Fruit fly (Drosophila melanogaster): ENCODE results near the gene Fer1HCH.

Fer1HCH gene

dm6 chr3R:30424993-30425392 is 37.0 kb upstream of the Fer1HCH start, which contains the start of gene CG15536 (continued):
- TF ChIP-seq Eip74EF (GFP tag; optimal IDR thresholded peaks at IDR 0.05), result no peak
- no peak for TF ChIP-seq Drgx (GFP tag; IDR thresholded peaks at IDR 0.05)
- 0 out of 3 replicates have a peak, but pooled peaks have one; percentile 12 for TF ChIP-seq Opbp (GFP tag; IDR thresholded peaks at IDR 0.05; ENCODE audit: partially characterized antibody)
- no peak for TF ChIP-seq Myb (GFP tag; optimal IDR thresholded peaks at IDR 0.05)
- TF ChIP-seq Pdp1 (GFP tag; optimal IDR thresholded peaks at IDR 0.05), result peak in 1 of 2 experiments; percentile 22
- TF ChIP-seq B-H2 (GFP tag; optimal IDR thresholded peaks at IDR 0.05), result peak; percentile 21
- peak; percentile 0 for TF ChIP-seq NfI (GFP tag; optimal IDR thresholded peaks at IDR 0.05)
- TF ChIP-seq GATAe (GFP tag; conservative IDR thresholded peaks at IDR 0.05), result no peak
- TF ChIP-seq CG18262 (tag; optimal IDR thresholded peaks at IDR 0.05), result no peak
- TF ChIP-seq btn (GFP tag; optimal IDR thresholded peaks at IDR 0.05), result no peak
- TF ChIP-seq CG42726 (GFP tag; IDR thresholded peaks at IDR 0.05; ENCODE audit: partially characterized antibody), result peak; percentile 58; the same call in 1 of the 2 replicates
- peak; percentile 71; the same call in 2 of the 4 replicates for TF ChIP-seq chinmo (GFP tag; IDR thresholded peaks at IDR 0.05; ENCODE audit: partially characterized antibody)
- peak; percentile 17 for TF ChIP-seq sug (tag; optimal IDR thresholded peaks at IDR 0.05)
- TF ChIP-seq vnd (GFP tag; IDR thresholded peaks at IDR 0.05; ENCODE audit: partially characterized antibody), result peak; percentile 58
- TF ChIP-seq insv (GFP tag; optimal IDR thresholded peaks at IDR 0.05), result peak in 1 of 2 experiments; percentile 24
- no peak for TF ChIP-seq CG2875 (GFP tag; optimal IDR thresholded peaks at IDR 0.05)
- peak; percentile 46; the same call in 1 of the 2 replicates for TF ChIP-seq ato (GFP tag; IDR thresholded peaks at IDR 0.05; ENCODE audit: partially characterized antibody)
- peak; percentile 71 for TF ChIP-seq amos (GFP tag; IDR thresholded peaks at IDR 0.05; ENCODE audit: partially characterized antibody)
- TF ChIP-seq CG3995 (GFP tag; optimal IDR thresholded peaks at IDR 0.05), result peak; percentile 6
- peak; percentile 28 for TF ChIP-seq nmo (GFP tag; optimal IDR thresholded peaks at IDR 0.05)
- peak; percentile 95 to 99 for TF ChIP-seq crp (GFP tag; optimal IDR thresholded peaks at IDR 0.05)
- TF ChIP-seq CG1233 (GFP tag; optimal IDR thresholded peaks at IDR 0.05), result no peak
- peak; percentile 47 for TF ChIP-seq trem (tag; optimal IDR thresholded peaks at IDR 0.05)
- TF ChIP-seq hb (GFP tag; IDR thresholded peaks at IDR 0.05; ENCODE audit: partially characterized antibody), result 0 out of 3 replicates have a peak, but pooled peaks have one; percentile 44
- TF ChIP-seq sna (GFP tag; IDR thresholded peaks at IDR 0.05; ENCODE audit: partially characterized antibody), result peak; percentile 49; the same call in 1 of the 2 replicates
- TF ChIP-seq inv (GFP tag; IDR thresholded peaks at IDR 0.05; ENCODE audit: partially characterized antibody), result peak; percentile 35
- peak; percentile 64 for TF ChIP-seq unc-4 (GFP tag; IDR thresholded peaks at IDR 0.05; ENCODE audit: partially characterized antibody)
- no peak for TF ChIP-seq CG10565 (GFP tag; optimal IDR thresholded peaks at IDR 0.05)
- TF ChIP-seq org-1 (GFP tag; optimal IDR thresholded peaks at IDR 0.05), result no peak
- no peak for TF ChIP-seq toy (GFP tag; IDR thresholded peaks at IDR 0.05)
- peak; percentile 47; the same call in 2 of the 3 replicates for TF ChIP-seq knrl (GFP tag; IDR thresholded peaks at IDR 0.05; ENCODE audit: partially characterized antibody)
- TF ChIP-seq Ravus (GFP tag; IDR thresholded peaks at IDR 0.05), result no peak
- no peak for TF ChIP-seq CG8924 (tag; optimal IDR thresholded peaks at IDR 0.05)
- TF ChIP-seq Doc3 (GFP tag; IDR thresholded peaks at IDR 0.05; ENCODE audit: partially characterized antibody), result peak; percentile 47; the same call in 2 of the 3 replicates
- TF ChIP-seq CG4617 (GFP tag; optimal IDR thresholded peaks at IDR 0.05; ENCODE audit: borderline replicate concordance), result peak; percentile 21
- no peak for TF ChIP-seq emc (GFP tag; optimal IDR thresholded peaks at IDR 0.05)
- peak; percentile 13 for TF ChIP-seq PHDP (tag; optimal IDR thresholded peaks at IDR 0.05)
- no peak for TF ChIP-seq Mrtf (GFP tag; IDR thresholded peaks at IDR 0.05)
- peak; percentile 42; the same call in 1 of the 3 replicates for TF ChIP-seq CG34422 (GFP tag; IDR thresholded peaks at IDR 0.05)
- TF ChIP-seq CG8290 (GFP tag; optimal IDR thresholded peaks at IDR 0.05), result no peak
- peak in 1 of 2 experiments; percentile 32 for TF ChIP-seq CG8290 (tag; optimal IDR thresholded peaks at IDR 0.05)
- TF ChIP-seq BEAF-32 (GFP tag; optimal IDR thresholded peaks at IDR 0.05), result peak; percentile 63
- TF ChIP-seq CG7963 (GFP tag; IDR thresholded peaks at IDR 0.05; ENCODE audit: partially characterized antibody), result peak; percentile 46; the same call in 1 of the 3 replicates
- peak; percentile 34 for TF ChIP-seq twi (tag; optimal IDR thresholded peaks at IDR 0.05)
- TF ChIP-seq CG15269 (tag; optimal IDR thresholded peaks at IDR 0.05), result no peak
- TF ChIP-seq Adf1 (GFP tag; IDR thresholded peaks at IDR 0.05), result no peak
- TF ChIP-seq scrt (GFP tag; optimal IDR thresholded peaks at IDR 0.05), result no peak
- TF ChIP-seq E2f2 (GFP tag; IDR thresholded peaks at IDR 0.05), result peak; percentile 81
